Worm (Caenorhabditis elegans): ENCODE results near the gene srd-20.

DNA sequence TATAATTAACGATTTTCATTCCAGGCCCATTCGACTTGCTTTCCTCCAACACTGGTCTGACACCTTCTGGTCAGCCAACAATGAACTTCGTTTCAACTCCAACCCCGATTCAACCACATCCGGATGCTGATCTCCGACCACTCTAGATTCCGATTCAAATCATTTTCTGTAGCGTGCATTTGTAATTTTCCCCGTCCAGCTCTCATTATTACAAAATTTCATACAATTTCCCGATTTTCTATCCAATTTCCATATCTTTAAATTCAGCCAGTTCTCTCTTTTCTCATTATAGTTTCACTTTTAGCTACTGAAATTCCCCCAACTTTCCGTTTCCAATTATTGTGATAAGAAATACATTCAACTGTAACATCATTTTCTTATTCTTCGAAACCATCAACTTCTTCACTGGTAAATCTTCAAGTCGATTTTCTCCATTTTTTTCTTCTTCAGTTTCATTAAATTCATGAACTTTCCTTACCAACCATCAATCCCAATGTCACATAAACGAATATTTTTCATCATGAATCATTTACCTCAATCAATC lies 39.8 kb upstream of the srd-20 start:
- no peak for TF ChIP-seq zag-1 (tag; optimal IDR thresholded peaks at IDR 0.05)
- no peak for TF ChIP-seq pqm-1 (tag; optimal IDR thresholded peaks at IDR 0.05)
- no peak for TF ChIP-seq fos-1 (tag; optimal IDR thresholded peaks at IDR 0.05)
- no peak for TF ChIP-seq ztf-11 (tag; optimal IDR thresholded peaks at IDR 0.05)
- no peak for TF ChIP-seq nhr-11 (tag; optimal IDR thresholded peaks at IDR 0.05)
- TF ChIP-seq skn-1 (tag; optimal IDR thresholded peaks at IDR 0.05) = no peak
- no peak for TF ChIP-seq snpc-4 (tag; optimal IDR thresholded peaks at IDR 0.05)
- no peak for TF ChIP-seq lin-39 (tag; optimal IDR thresholded peaks at IDR 0.05)
- TF ChIP-seq elt-2 (tag; optimal IDR thresholded peaks at IDR 0.05) = no peak
- TF ChIP-seq unc-62 (GFP tag; optimal IDR thresholded peaks at IDR 0.05) = no peak
- no peak for TF ChIP-seq nhr-67 (tag; optimal IDR thresholded peaks at IDR 0.05)
- TF ChIP-seq nhr-76 (tag; optimal IDR thresholded peaks at IDR 0.05) = no peak
- no peak for TF ChIP-seq nhr-12 (tag; optimal IDR thresholded peaks at IDR 0.05)
- no peak for TF ChIP-seq nhr-28 (tag; optimal IDR thresholded peaks at IDR 0.05)
